Worm (Caenorhabditis elegans): ENCODE data around the gene osm-10.

osm-10 gene

DNA sequence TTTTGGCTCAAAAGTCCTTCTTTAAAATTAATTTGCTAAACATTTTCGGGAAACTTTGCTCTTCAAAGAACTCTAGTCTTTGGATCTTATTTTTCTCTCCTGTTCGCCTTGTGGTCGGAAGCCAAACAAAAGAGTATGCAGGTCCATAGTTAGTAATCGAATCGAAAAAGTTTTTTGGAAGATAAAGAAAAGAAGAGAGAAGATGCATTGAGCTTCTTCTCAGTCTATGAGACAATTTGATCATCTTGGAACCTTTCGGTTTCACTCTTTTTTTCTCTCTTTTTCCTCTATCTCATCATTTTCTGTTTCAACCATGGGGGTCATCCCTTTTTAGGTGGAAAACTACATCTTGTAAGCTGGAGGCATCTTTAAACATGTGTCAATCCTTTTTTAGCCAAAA is 10.6 kb downstream of the osm-10 start:
- TF ChIP-seq C06A6.2 (GFP tag; conservative IDR thresholded peaks at IDR 0.05), result no peak
- TF ChIP-seq tlf-1 (GFP tag; optimal IDR thresholded peaks at IDR 0.05), result no peak
- TF ChIP-seq madf-10 (tag; optimal IDR thresholded peaks at IDR 0.05), result no peak
- no peak for TF ChIP-seq T26A5.8 (tag; optimal IDR thresholded peaks at IDR 0.05)

DNA sequence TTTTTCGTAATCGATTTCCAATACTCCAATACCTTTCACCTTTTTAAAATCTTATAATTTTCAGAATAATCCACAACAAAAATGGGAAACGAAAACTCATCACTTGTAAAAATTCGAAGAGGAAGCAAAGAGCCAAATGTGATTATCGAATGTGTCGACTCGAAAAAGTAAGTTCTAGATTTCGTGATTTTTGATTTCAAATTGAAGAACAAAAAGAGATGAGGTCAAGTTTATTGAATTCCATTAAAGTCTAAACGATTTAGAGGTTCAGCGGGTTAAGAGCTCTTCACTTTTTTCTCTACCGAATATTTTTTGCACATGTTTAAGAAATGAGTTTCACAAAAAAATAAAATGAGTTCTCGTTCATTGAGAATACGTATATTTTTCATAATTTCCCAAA is 15.9 kb downstream of the osm-10 start, which contains the start of gene B0361.4:
Gene B0361.4 (plus strand): TSS at position 61 of the 400 bp plus-strand sequence.
- TF ChIP-seq F55B11.4 (tag; optimal IDR thresholded peaks at IDR 0.05; ENCODE audit: borderline replicate concordance, insufficient read depth) (no peak), ceh-58 (GFP tag; IDR thresholded peaks at IDR 0.05) (no peak), hmg-20 (GFP tag; IDR thresholded peaks at IDR 0.05) (no peak), tbx-9 (tag; optimal IDR thresholded peaks at IDR 0.05; ENCODE audit: borderline replicate concordance) (no peak), cebp-2 (GFP tag; IDR thresholded peaks at IDR 0.05) (no peak), lsl-1 (GFP tag; optimal IDR thresholded peaks at IDR 0.05) (no peak), lsy-27 (tag; optimal IDR thresholded peaks at IDR 0.05; ENCODE audit: borderline replicate concordance, insufficient read depth) (no peak), F10E7.11 (tag; optimal IDR thresholded peaks at IDR 0.05) (no peak), ceh-91 (GFP tag; IDR thresholded peaks at IDR 0.05) (no peak), pbrm-1 (GFP tag; IDR thresholded peaks at IDR 0.05) (no peak)

DNA sequence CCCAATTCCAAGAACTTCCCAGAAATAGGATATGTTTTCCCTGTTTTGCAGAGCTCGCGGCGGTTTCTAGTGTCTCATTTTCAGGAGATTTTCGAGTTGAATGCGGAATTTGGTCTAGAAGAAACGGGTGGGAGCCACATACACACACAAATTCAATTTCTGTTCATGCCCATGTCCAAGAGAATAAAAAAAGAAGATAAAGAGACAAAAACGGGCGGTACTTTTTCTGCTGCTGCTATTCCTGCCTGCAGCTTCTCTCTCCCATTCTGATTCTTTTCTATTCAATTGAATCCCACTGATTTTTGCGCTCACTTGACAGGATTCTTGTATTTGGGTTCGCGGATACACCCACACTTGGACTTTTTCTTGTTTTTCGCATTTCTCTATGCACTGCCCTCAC is 19.5 kb downstream of the osm-10 start:
- no peak for TF ChIP-seq mxl-1 (tag; optimal IDR thresholded peaks at IDR 0.05)
- TF ChIP-seq F22D6.2 (tag; optimal IDR thresholded peaks at IDR 0.05), result no peak
- no peak for TF ChIP-seq K12H6.12 (tag; optimal IDR thresholded peaks at IDR 0.05)
- TF ChIP-seq let-607 (tag; optimal IDR thresholded peaks at IDR 0.05), result no peak
- TF ChIP-seq madf-10 (tag; optimal IDR thresholded peaks at IDR 0.05), result no peak
- no peak for TF ChIP-seq mcd-1 (GFP tag; IDR thresholded peaks at IDR 0.05)

DNA sequence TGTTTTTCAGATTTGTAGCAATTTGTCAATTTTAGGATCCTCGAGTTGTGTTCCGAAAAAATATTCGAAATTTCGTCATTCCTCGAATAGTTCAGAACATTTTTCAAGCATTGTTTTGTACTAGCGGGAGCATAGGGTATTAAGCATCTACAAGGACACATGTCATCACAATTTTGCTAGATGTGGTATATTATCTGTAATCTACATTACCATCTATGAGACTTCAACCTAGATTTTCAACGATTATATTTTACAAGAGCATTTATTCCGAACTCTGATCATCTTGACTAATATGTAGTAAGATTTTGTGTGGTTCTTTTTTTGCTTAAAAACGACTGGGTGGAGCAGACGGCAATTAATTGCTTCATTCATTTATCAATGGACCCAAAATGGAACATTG is 19.9 kb downstream of the osm-10 start:
- TF ChIP-seq Y67H2A.10 (GFP tag; conservative IDR thresholded peaks at IDR 0.05) (no peak), atf-7 (tag; optimal IDR thresholded peaks at IDR 0.05) (no peak), F52B5.7 (tag; optimal IDR thresholded peaks at IDR 0.05) (no peak)

DNA sequence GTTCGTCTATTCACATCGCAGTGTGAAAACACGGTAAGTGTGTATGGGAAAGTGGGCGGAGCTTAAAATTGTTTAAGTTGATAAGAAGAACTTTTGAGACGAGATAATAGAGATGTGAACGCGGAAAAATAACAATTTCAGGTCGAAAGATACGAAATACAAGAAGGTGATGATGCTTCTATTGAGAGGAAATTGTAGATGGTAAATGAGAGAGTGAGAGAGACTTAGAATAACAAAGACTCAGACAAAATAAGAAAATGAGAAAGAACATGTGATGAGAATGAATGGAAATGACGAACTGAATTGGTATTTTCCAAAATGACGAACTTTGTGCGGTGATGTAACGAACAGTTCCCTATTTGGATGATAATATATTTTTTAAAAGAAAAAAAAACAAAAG is 28.0 kb downstream of the osm-10 start:
- TF ChIP-seq somi-1 (GFP tag; optimal IDR thresholded peaks at IDR 0.05), result peak; percentile 36
- TF ChIP-seq nhr-80 (tag; optimal IDR thresholded peaks at IDR 0.05), result peak; percentile 22
- TF ChIP-seq F55B11.4 (tag; optimal IDR thresholded peaks at IDR 0.05; ENCODE audit: borderline replicate concordance, insufficient read depth), result no peak
- TF ChIP-seq ama-1 (optimal IDR thresholded peaks at IDR 0.05), result peak; percentile 36
- TF ChIP-seq ama-1 (GFP tag; optimal IDR thresholded peaks at IDR 0.05), result no peak
- no peak for TF ChIP-seq rpc-1 (optimal IDR thresholded peaks at IDR 0.05)
- no peak for TF ChIP-seq rpc-1 (tag; optimal IDR thresholded peaks at IDR 0.05)
- TF ChIP-seq lsy-27 (tag; optimal IDR thresholded peaks at IDR 0.05; ENCODE audit: borderline replicate concordance, insufficient read depth), result no peak
- TF ChIP-seq F52B5.7 (tag; optimal IDR thresholded peaks at IDR 0.05), result no peak

DNA sequence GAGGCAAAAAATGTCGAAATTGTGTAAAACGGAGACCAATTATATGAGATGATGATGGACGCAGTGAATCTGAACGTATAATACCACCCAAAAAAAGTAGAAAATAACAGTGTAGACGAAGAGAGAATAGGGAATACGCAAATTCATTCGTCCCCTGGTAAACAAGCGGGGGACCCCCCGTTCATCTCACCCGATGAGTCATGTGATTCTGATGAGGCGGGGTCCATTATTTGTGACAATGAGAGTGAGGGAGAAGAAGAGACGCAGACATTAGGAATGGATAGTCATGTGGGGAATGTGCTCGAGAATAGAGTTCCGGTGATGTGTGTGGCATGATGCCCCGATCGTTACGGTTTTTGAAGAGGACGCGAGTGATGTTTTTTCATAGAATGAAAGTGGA is 29.0 kb downstream of the osm-10 start:
- no peak for TF ChIP-seq hrde-1 (tag; optimal IDR thresholded peaks at IDR 0.05; ENCODE audit: borderline replicate concordance)
- TF ChIP-seq lag-1 (GFP tag; IDR thresholded peaks at IDR 0.05), result no peak
- TF ChIP-seq xnd-1 (tag; optimal IDR thresholded peaks at IDR 0.05), result no peak
- peak; percentile 68 for TF ChIP-seq hmg-1.2 (GFP tag; IDR thresholded peaks at IDR 0.05)
- TF ChIP-seq B0261.1 (tag; optimal IDR thresholded peaks at IDR 0.05), result no peak
- no peak for TF ChIP-seq ccch-3 (GFP tag; optimal IDR thresholded peaks at IDR 0.05)
- TF ChIP-seq ztf-6 (GFP tag; IDR thresholded peaks at IDR 0.05), result no peak
- TF ChIP-seq attf-5 (GFP tag; optimal IDR thresholded peaks at IDR 0.05), result peak; percentile 74
- no peak for TF ChIP-seq dpff-1 (tag; optimal IDR thresholded peaks at IDR 0.05)
- no peak for TF ChIP-seq rec-8 (tag; optimal IDR thresholded peaks at IDR 0.05)
- TF ChIP-seq snpc-4 (GFP tag; optimal IDR thresholded peaks at IDR 0.05), result no peak
- peak in 1 of 4 experiments; percentile 6 for TF ChIP-seq snpc-4 (tag; optimal IDR thresholded peaks at IDR 0.05)
- no peak for TF ChIP-seq T07F8.4 (tag; optimal IDR thresholded peaks at IDR 0.05)
- no peak for TF ChIP-seq bed-1 (GFP tag; IDR thresholded peaks at IDR 0.05)
- TF ChIP-seq hlh-12 (tag; optimal IDR thresholded peaks at IDR 0.05), result no peak
